Worm (Caenorhabditis elegans) whole organism, L2 larva: ENCODE results near the gene dao-3.

Experiments used
- C34F6.9 ChIP-seq: fragments of 150-350 bp; optimal IDR thresholded peaks from 2 replicates; lab custom pipeline; 2014; ENCODE audit warnings: missing biosample characterization, missing genetic modification characterization
- blmp-1 ChIP-seq: sonication (generic microtip); optimal IDR thresholded peaks from 2 replicates; lab custom pipeline; 2017; ENCODE audit warnings: missing genetic modification characterization, mild to moderate bottlenecking, missing compliant biosample characterization, antibody characterized with exemption, moderate library complexity; ENCODE audit not compliant: insufficient read depth
- fos-1 ChIP-seq: fragments of 150-350 bp; optimal IDR thresholded peaks from 2 replicates; lab custom pipeline; 2014; ENCODE audit warnings: missing biosample characterization, missing genetic modification characterization
- lin-13 ChIP-seq: fragments of 150-350 bp; optimal IDR thresholded peaks from 2 replicates; lab custom pipeline; 2014; ENCODE audit warnings: missing biosample characterization, missing genetic modification reagents, missing genetic modification characterization
- nhr-10 ChIP-seq: sonication (generic microtip); optimal IDR thresholded peaks from 2 replicates; lab custom pipeline; 2017; ENCODE audit warnings: missing biosample characterization, missing genetic modification characterization
- nhr-77 ChIP-seq: fragments of 150-350 bp; optimal IDR thresholded peaks from 2 replicates; lab custom pipeline; 2014; ENCODE audit warnings: missing biosample characterization, missing genetic modification characterization
- sem-4 ChIP-seq: fragments of 150-350 bp; optimal IDR thresholded peaks from 2 replicates; lab custom pipeline; 2014; ENCODE audit warnings: missing biosample characterization, missing genetic modification reagents, missing genetic modification characterization
- unc-55 ChIP-seq: fragments of 150-350 bp; sonication (generic microtip); optimal IDR thresholded peaks from 3 replicates; lab custom pipeline; 2014; ENCODE audit warnings: missing biosample characterization, missing genetic modification reagents, missing genetic modification characterization
- unc-62 ChIP-seq: fragments of 150-350 bp; optimal IDR thresholded peaks from 2 replicates; lab custom pipeline; 2014; ENCODE audit warnings: missing biosample characterization, missing genetic modification reagents, missing genetic modification characterization
- zag-1 ChIP-seq: fragments of 150-350 bp; optimal IDR thresholded peaks from 2 replicates; lab custom pipeline; 2014; ENCODE audit warnings: missing biosample characterization, missing genetic modification characterization
- ztf-4 ChIP-seq: fragments of 150-350 bp; optimal IDR thresholded peaks from 2 replicates; lab custom pipeline; 2014; ENCODE audit warnings: missing biosample characterization, missing genetic modification characterization

ce11 chrX:8067268-8067667, 19.1 kb downstream of the dao-3 start, which contains the start of gene C18A11.2:
- no peak for TF ChIP-seq nhr-77 (tag; lab: Kevin White, UChicago)
- TF ChIP-seq sem-4 (tag; lab: Kevin White, UChicago) = no peak
- TF ChIP-seq ztf-4 (tag; lab: Kevin White, UChicago) = no peak
- TF ChIP-seq C34F6.9 (tag; lab: Kevin White, UChicago) = no peak
- TF ChIP-seq unc-55 = no peak
- no peak for TF ChIP-seq blmp-1 (tag; lab: Kevin White, UChicago)
- TF ChIP-seq unc-62 (GFP tag; lab: Kevin White, UChicago) = no peak
- no peak for TF ChIP-seq zag-1 (tag; lab: Kevin White, UChicago)
- TF ChIP-seq nhr-10 (tag; lab: Kevin White, UChicago) = no peak
- no peak for TF ChIP-seq lin-13 (GFP tag; lab: Kevin White, UChicago)
- TF ChIP-seq fos-1 (tag; lab: Kevin White, UChicago) = no peak
